Fruit fly (Drosophila melanogaster) whole organism, embryonic: ENCODE data around the gene Srp19.

Experiments
- Aef1 ChIP-seq: fragments of 200-800 bp; sonication (Bioruptor generic); IDR thresholded peaks from 3 replicates; pipeline ENCODE4 v1.3.6; 2022; ENCODE audit warnings: missing biosample characterization, missing genetic modification characterization
- Blimp-1 ChIP-seq: fragments of 200-800 bp; sonication (Bioruptor generic); optimal IDR thresholded peaks from 3 replicates; lab custom pipeline; 2018; ENCODE audit warnings: missing biosample characterization, missing genetic modification characterization, mild to moderate bottlenecking, moderate library complexity, missing genetic modification reagents
- CG10565 ChIP-seq: fragments of 200-800 bp; sonication (Bioruptor generic); optimal IDR thresholded peaks from 3 replicates; lab custom pipeline; 2016; ENCODE audit warnings: missing biosample characterization, mild to moderate bottlenecking, missing genetic modification characterization
- CG11085 ChIP-seq: fragments of 200-800 bp; sonication (Bioruptor generic); IDR thresholded peaks from 2 replicates; pipeline ENCODE4 v1.3.6; 2022; ENCODE audit warnings: missing biosample characterization, missing genetic modification characterization
- CG12236 ChIP-seq: fragments of 200-800 bp; sonication (Bioruptor generic); optimal IDR thresholded peaks from 2 replicates; lab custom pipeline; 2016; ENCODE audit warnings: missing biosample characterization, missing genetic modification characterization
- CG1233 ChIP-seq: fragments of 200-800 bp; sonication (Bioruptor generic); optimal IDR thresholded peaks from 4 replicates; lab custom pipeline; 2018; ENCODE audit warnings: missing biosample characterization, mild to moderate bottlenecking, missing genetic modification characterization
- CG14014 ChIP-seq: fragments of 200-800 bp; sonication (Bioruptor generic); IDR thresholded peaks from 2 replicates; pipeline ENCODE4 v1.3.6; 2022; ENCODE audit warnings: missing biosample characterization, missing genetic modification characterization
- CG15269 ChIP-seq: fragments of 200-800 bp; sonication (Bioruptor generic); optimal IDR thresholded peaks from 2 replicates; lab custom pipeline; 2018; ENCODE audit warnings: missing biosample characterization, mild to moderate bottlenecking, missing genetic modification characterization, moderate library complexity
- CG1647 ChIP-seq: fragments of 200-800 bp; sonication (Bioruptor generic); optimal IDR thresholded peaks from 3 replicates; lab custom pipeline; 2016; ENCODE audit warnings: missing biosample characterization, missing genetic modification characterization
- CG17361 ChIP-seq: fragments of 200-800 bp; sonication (Bioruptor generic); IDR thresholded peaks from 3 replicates; pipeline ENCODE4 v1.3.6; 2022; ENCODE audit warnings: missing biosample characterization, missing genetic modification characterization
- CG2889 ChIP-seq: fragments of 200-800 bp; sonication (Bioruptor generic); IDR thresholded peaks from 3 replicates; pipeline ENCODE4 v1.3.6; 2022; ENCODE audit warnings: missing biosample characterization, missing genetic modification characterization
- CG31388 ChIP-seq: fragments of 200-800 bp; sonication (Bioruptor generic); optimal IDR thresholded peaks from 2 replicates; lab custom pipeline; 2016; ENCODE audit warnings: missing biosample characterization, missing genetic modification characterization
- CG3726 ChIP-seq: fragments of 200-800 bp; sonication (Bioruptor generic); IDR thresholded peaks from 3 replicates; pipeline ENCODE4, ENCODE4 v1.3.6; 2022; ENCODE audit warnings: missing biosample characterization, missing genetic modification characterization
- CG4707 ChIP-seq: fragments of 200-800 bp; sonication (Bioruptor generic); optimal IDR thresholded peaks from 2 replicates; lab custom pipeline; 2018; ENCODE audit warnings: missing biosample characterization, mild to moderate bottlenecking, missing genetic modification characterization, moderate library complexity
- CG6272 ChIP-seq: fragments of 200-800 bp; sonication (Bioruptor generic); IDR thresholded peaks from 2 replicates; pipeline ENCODE4 v1.3.6; 2022; ENCODE audit warnings: missing biosample characterization, missing genetic modification characterization
- CG6854 ChIP-seq: fragments of 200-800 bp; sonication (Bioruptor generic); optimal IDR thresholded peaks from 3 replicates; lab custom pipeline; 2017; ENCODE audit warnings: missing biosample characterization, mild to moderate bottlenecking, missing genetic modification characterization
- CG8359 ChIP-seq: fragments of 200-800 bp; sonication (Bioruptor generic); optimal IDR thresholded peaks from 2 replicates; lab custom pipeline; 2017; ENCODE audit warnings: missing biosample characterization, mild to moderate bottlenecking, missing genetic modification characterization, borderline replicate concordance
- CG9876 ChIP-seq: fragments of 200-800 bp; sonication (Bioruptor generic); optimal IDR thresholded peaks from 2 replicates; lab custom pipeline; 2016; ENCODE audit warnings: missing biosample characterization, missing genetic modification characterization
- Doc3 ChIP-seq: fragments of 200-800 bp; sonication (Bioruptor generic); IDR thresholded peaks from 3 replicates; pipeline ENCODE4 v1.3.6; 2022; ENCODE audit warnings: missing biosample characterization, missing genetic modification characterization; ENCODE audit not compliant: partially characterized antibody
- Fer1 ChIP-seq: fragments of 200-800 bp; sonication (Bioruptor generic); optimal IDR thresholded peaks from 2 replicates; lab custom pipeline; 2017; ENCODE audit warnings: missing biosample characterization, mild to moderate bottlenecking, missing genetic modification characterization
- Hmx ChIP-seq: fragments of 200-800 bp; sonication (Bioruptor generic); optimal IDR thresholded peaks from 2 replicates; lab custom pipeline; 2016; ENCODE audit warnings: missing biosample characterization, missing genetic modification characterization
- MTF-1 ChIP-seq: fragments of 200-800 bp; sonication (Bioruptor generic); optimal IDR thresholded peaks from 2 replicates; lab custom pipeline; 2018; ENCODE audit warnings: missing biosample characterization, mild to moderate bottlenecking, missing genetic modification characterization, borderline replicate concordance
- Mrtf ChIP-seq: fragments of 200-800 bp; sonication (Bioruptor generic); IDR thresholded peaks from 3 replicates; pipeline ENCODE4 v1.3.6; 2022; ENCODE audit warnings: missing biosample characterization, missing genetic modification characterization
- Optix ChIP-seq: fragments of 200-800 bp; sonication (Bioruptor generic); IDR thresholded peaks from 3 replicates; pipeline ENCODE4 v1.3.6; 2022; ENCODE audit warnings: missing biosample characterization, missing genetic modification characterization
- Poxn ChIP-seq: fragments of 200-800 bp; sonication (Bioruptor generic); IDR thresholded peaks from 2 replicates; pipeline ENCODE4 v1.3.6; 2022; ENCODE audit warnings: missing biosample characterization, missing genetic modification characterization
- Scr ChIP-seq: fragments of 200-800 bp; sonication (Bioruptor generic); IDR thresholded peaks from 2 replicates; pipeline ENCODE4 v1.3.6; 2022; ENCODE audit warnings: missing biosample characterization, missing genetic modification characterization; ENCODE audit not compliant: partially characterized antibody
- Sin3A ChIP-seq: fragments of >200 bp; optimal IDR thresholded peaks from 2 replicates; lab custom pipeline; 2018
- Sox100B ChIP-seq: fragments of 200-800 bp; sonication (Bioruptor generic); optimal IDR thresholded peaks from 3 replicates; lab custom pipeline; 2018; ENCODE audit warnings: missing biosample characterization, mild to moderate bottlenecking, missing genetic modification characterization
- ara ChIP-seq: fragments of 200-800 bp; sonication (Bioruptor generic); IDR thresholded peaks from 2 replicates; pipeline ENCODE4 v1.3.6; 2022; ENCODE audit warnings: missing biosample characterization, missing genetic modification characterization
- corto ChIP-seq: fragments of 200-800 bp; sonication (Bioruptor generic); optimal IDR thresholded peaks from 2 replicates; lab custom pipeline; 2016; ENCODE audit warnings: missing biosample characterization, mild to moderate bottlenecking, missing genetic modification characterization, moderate library complexity
- disco-r ChIP-seq: fragments of 200-800 bp; sonication (Bioruptor generic); optimal IDR thresholded peaks from 2 replicates; lab custom pipeline; 2016; ENCODE audit warnings: missing biosample characterization, missing genetic modification characterization
- exex ChIP-seq: fragments of 200-800 bp; sonication (Bioruptor generic); optimal IDR thresholded peaks from 4 replicates; lab custom pipeline; 2018; ENCODE audit warnings: missing biosample characterization, mild to moderate bottlenecking, missing genetic modification characterization, moderate library complexity
- ftz-f1 ChIP-seq: fragments of 200-800 bp; sonication (Bioruptor generic); optimal IDR thresholded peaks from 2 replicates; lab custom pipeline; 2016; ENCODE audit warnings: missing biosample characterization, missing genetic modification characterization
- grau ChIP-seq: fragments of 200-800 bp; optimal IDR thresholded peaks from 3 replicates; lab custom pipeline; 2019; ENCODE audit warnings: missing biosample characterization, mild to moderate bottlenecking, missing genetic modification characterization, moderate library complexity
- gsb-n ChIP-seq: fragments of 200-800 bp; sonication (Bioruptor generic); optimal IDR thresholded peaks from 3 replicates; lab custom pipeline; 2018; ENCODE audit warnings: missing biosample characterization, mild to moderate bottlenecking, missing genetic modification characterization
- hbn ChIP-seq: fragments of 200-800 bp; sonication (Bioruptor generic); IDR thresholded peaks from 2 replicates; pipeline ENCODE4 v1.3.6; 2022; ENCODE audit warnings: missing biosample characterization, missing genetic modification characterization; ENCODE audit not compliant: partially characterized antibody
- ind ChIP-seq: fragments of 200-800 bp; sonication (Bioruptor generic); optimal IDR thresholded peaks from 3 replicates; lab custom pipeline; 2016; ENCODE audit warnings: missing biosample characterization, missing genetic modification characterization
- kay ChIP-seq: fragments of 200-800 bp; sonication (Bioruptor generic); optimal IDR thresholded peaks from 2 replicates; lab custom pipeline; 2016; ENCODE audit warnings: missing biosample characterization, missing genetic modification characterization
- lilli ChIP-seq: fragments of 200-800 bp; sonication (Bioruptor generic); optimal IDR thresholded peaks from 3 replicates; lab custom pipeline; 2016; ENCODE audit warnings: missing biosample characterization, missing genetic modification characterization
- maf-S ChIP-seq: fragments of 200-800 bp; sonication (Bioruptor generic); optimal IDR thresholded peaks from 2 replicates; lab custom pipeline; 2016; ENCODE audit warnings: missing biosample characterization, missing genetic modification characterization
- oc ChIP-seq: fragments of 200-800 bp; sonication (Bioruptor generic); optimal IDR thresholded peaks from 2 replicates; lab custom pipeline; 2018; ENCODE audit warnings: missing biosample characterization, mild to moderate bottlenecking, missing genetic modification characterization, moderate library complexity
- odd ChIP-seq: fragments of 200-800 bp; sonication (Bioruptor generic); optimal IDR thresholded peaks from 2 replicates; lab custom pipeline; 2017; ENCODE audit warnings: missing biosample characterization, mild to moderate bottlenecking, missing genetic modification characterization
- org-1 ChIP-seq: fragments of 200-800 bp; sonication (Bioruptor generic); optimal IDR thresholded peaks from 2 replicates; lab custom pipeline; 2017; ENCODE audit warnings: missing biosample characterization, missing genetic modification characterization
- ro ChIP-seq: fragments of 200-800 bp; sonication (Bioruptor generic); IDR thresholded peaks from 2 replicates; pipeline ENCODE4 v1.3.6; 2022; ENCODE audit warnings: missing biosample characterization, missing genetic modification characterization
- row ChIP-seq: fragments of 200-800 bp; sonication (Bioruptor generic); IDR thresholded peaks from 3 replicates; pipeline ENCODE4 v1.3.6; 2022; ENCODE audit warnings: missing biosample characterization, missing genetic modification characterization
- seq ChIP-seq: fragments of 200-800 bp; sonication (Bioruptor generic); IDR thresholded peaks from 2 replicates; pipeline ENCODE4 v1.3.6; 2022; ENCODE audit warnings: missing biosample characterization, missing genetic modification characterization
- sob ChIP-seq: fragments of 200-800 bp; sonication (Bioruptor generic); IDR thresholded peaks from 2 replicates; pipeline ENCODE4 v1.3.6; 2022; ENCODE audit warnings: missing biosample characterization, missing genetic modification characterization
- trh ChIP-seq: fragments of 200-800 bp; sonication (Bioruptor generic); optimal IDR thresholded peaks from 2 replicates; lab custom pipeline; 2016; ENCODE audit warnings: missing biosample characterization, missing genetic modification characterization
- vnd ChIP-seq: fragments of 200-800 bp; sonication (Bioruptor generic); IDR thresholded peaks from 3 replicates; pipeline ENCODE4 v1.3.6; 2022; ENCODE audit warnings: missing biosample characterization, missing genetic modification characterization; ENCODE audit not compliant: partially characterized antibody
- vvl ChIP-seq: fragments of 200-800 bp; sonication (Bioruptor generic); IDR thresholded peaks from 2 replicates; pipeline ENCODE4 v1.3.6; 2022; ENCODE audit warnings: missing biosample characterization, missing genetic modification characterization

The Srp19 gene

dm6 chr3L:7328567-7329253 is 19.1 kb downstream of the Srp19 start, which contains the start of the genes mrva, CG42307 and mus312 (continued):
- peak; percentile 93 for TF ChIP-seq exex (tag; lab: Kevin White, UChicago)
- TF ChIP-seq oc (tag; lab: Kevin White, UChicago) = peak; percentile 84
- TF ChIP-seq CG14014 = peak; percentile 89
- peak; percentile 57 for TF ChIP-seq CG1233
- TF ChIP-seq lilli (GFP tag; lab: Kevin White, UChicago) = peak; percentile 78
- peak; percentile 5 for TF ChIP-seq CG9876 (GFP tag; lab: Kevin White, UChicago)
- peak; percentile 92 for TF ChIP-seq gsb-n (tag; lab: Kevin White, UChicago)
- TF ChIP-seq CG10565 (GFP tag; lab: Kevin White, UChicago) = no peak
- TF ChIP-seq ro (GFP tag; lab: Robert Waterston, UW) = peak; percentile 63
- TF ChIP-seq Hmx (GFP tag; lab: Kevin White, UChicago) = no peak
- no peak for TF ChIP-seq Sox100B (GFP tag; lab: Kevin White, UChicago)
- peak; percentile 32 for TF ChIP-seq trh (GFP tag; lab: Kevin White, UChicago)
- no peak for TF ChIP-seq ftz-f1 (GFP tag; lab: Kevin White, UChicago)
- peak; percentile 43 for TF ChIP-seq Sin3A (lab: Kevin White, UChicago)
- peak; percentile 88 for TF ChIP-seq odd (GFP tag; lab: Kevin White, UChicago)
- peak; percentile 89 for TF ChIP-seq Fer1 (GFP tag; lab: Kevin White, UChicago)
- TF ChIP-seq CG15269 (tag; lab: Kevin White, UChicago) = peak; percentile 95
- peak; percentile 76 for TF ChIP-seq Aef1
- TF ChIP-seq ara (GFP tag; lab: Robert Waterston, UW) = peak; percentile 60; the same call in 1 of the 2 replicates
- TF ChIP-seq CG11085 (GFP tag; lab: Robert Waterston, UW) = peak; percentile 71
- peak; percentile 96 for TF ChIP-seq row
- TF ChIP-seq grau (tag; lab: Kevin White, UChicago) = peak; percentile 94
- TF ChIP-seq maf-S = peak; percentile 5
- peak; percentile 91 for TF ChIP-seq MTF-1 (GFP tag; lab: Kevin White, UChicago)
- TF ChIP-seq vnd (GFP tag; lab: Robert Waterston, UW) = no peak
- TF ChIP-seq CG6854 (GFP tag; lab: Kevin White, UChicago) = peak; percentile 44
- peak; percentile 62 for TF ChIP-seq CG8359 (GFP tag; lab: Kevin White, UChicago)
- TF ChIP-seq CG12236 (GFP tag; lab: Kevin White, UChicago) = no peak
- peak; percentile 83 for TF ChIP-seq Mrtf (GFP tag; lab: Robert Waterston, UW)
- 0 out of 2 replicates have a peak, but pooled peaks have one; percentile 64 for TF ChIP-seq CG6272 (GFP tag; lab: Robert Waterston, UW)
- TF ChIP-seq corto (GFP tag; lab: Kevin White, UChicago) = no peak
- peak; percentile 27; the same call in 1 of the 2 replicates for TF ChIP-seq Poxn (GFP tag; lab: Robert Waterston, UW)
- peak; percentile 90 for TF ChIP-seq Blimp-1 (GFP tag; lab: Kevin White, UChicago)
- TF ChIP-seq sob (GFP tag; lab: Robert Waterston, UW) = peak; percentile 82
- peak; percentile 92 for TF ChIP-seq vvl (GFP tag; lab: Robert Waterston, UW)
- peak; percentile 96 for TF ChIP-seq CG17361 (GFP tag; lab: Robert Waterston, UW)
- peak; percentile 71; the same call in 2 of the 3 replicates for TF ChIP-seq CG2889
- TF ChIP-seq Optix (GFP tag; lab: Robert Waterston, UW) = 0 out of 3 replicates have a peak, but pooled peaks have one; percentile 34
- peak; percentile 44 for TF ChIP-seq CG1647 (GFP tag; lab: Kevin White, UChicago)
- peak; percentile 61; the same call in 1 of the 2 replicates for TF ChIP-seq seq (GFP tag; lab: Robert Waterston, UW)
- TF ChIP-seq CG31388 = peak; percentile 69
- TF ChIP-seq org-1 (GFP tag; lab: Kevin White, UChicago) = peak; percentile 66
- TF ChIP-seq kay (GFP tag; lab: Kevin White, UChicago) = peak; percentile 81
- no peak; the same call in 1 of the 2 replicates for TF ChIP-seq hbn (GFP tag; lab: Robert Waterston, UW)
- no peak for TF ChIP-seq Doc3 (GFP tag; lab: Robert Waterston, UW)
- no peak for TF ChIP-seq disco-r
- peak; percentile 86 for TF ChIP-seq ind (GFP tag; lab: Kevin White, UChicago)
- 0 out of 2 replicates have a peak, but pooled peaks have one; percentile 28 for TF ChIP-seq Scr (GFP tag; lab: Robert Waterston, UW)
- no peak for TF ChIP-seq CG4707
- TF ChIP-seq CG3726 (GFP tag; lab: Robert Waterston, UW) = no peak
